Worm (Caenorhabditis elegans) whole organism, L2 larva: ENCODE results near the gene dtmk-1.
"Not testable (repeated sequence)": the region's sequence is repeated elsewhere in the genome, so short reads cannot be mapped to it uniquely, and the experiment has no call there.

ENCODE experiments used
- C34F6.9 ChIP-seq: fragments of 150-350 bp; optimal IDR thresholded peaks from 2 replicates; lab custom pipeline; 2014; ENCODE audit warnings: missing biosample characterization, missing genetic modification characterization
- F13H6.1 ChIP-seq: sonication (generic microtip); optimal IDR thresholded peaks from 2 replicates; lab custom pipeline; 2016; ENCODE audit warnings: missing genetic modification characterization, missing compliant biosample characterization
- Y55F3AM.14 ChIP-seq: fragments of 200-800 bp; sonication (Bioruptor generic); optimal IDR thresholded peaks from 2 replicates; lab custom pipeline; 2018; ENCODE audit warnings: mild to moderate bottlenecking, missing genetic modification characterization, missing compliant biosample characterization
- alr-1 ChIP-seq: fragments of 150-350 bp; optimal IDR thresholded peaks from 2 replicates; lab custom pipeline; 2014; ENCODE audit warnings: missing biosample characterization, missing genetic modification characterization
- aly-2 ChIP-seq: fragments of 150-350 bp; optimal IDR thresholded peaks from 2 replicates; lab custom pipeline; 2014; ENCODE audit warnings: missing biosample characterization, missing genetic modification characterization
- ama-1 ChIP-seq: fragments of 150-350 bp; optimal IDR thresholded peaks from 2 replicates; lab custom pipeline; 2018; ENCODE audit warnings: inconsistent platforms
- ceh-82 ChIP-seq: fragments of 150-350 bp; optimal IDR thresholded peaks from 2 replicates; lab custom pipeline; 2014; ENCODE audit warnings: missing biosample characterization, missing genetic modification characterization
- crh-2 ChIP-seq: sonication (generic microtip); optimal IDR thresholded peaks from 2 replicates; lab custom pipeline; 2017; ENCODE audit warnings: missing biosample characterization, missing genetic modification characterization
- dmd-4 ChIP-seq: sonication (generic microtip); optimal IDR thresholded peaks from 2 replicates; lab custom pipeline; 2017; ENCODE audit warnings: missing biosample characterization, missing genetic modification characterization
- egl-27 ChIP-seq: sonication (generic microtip); optimal IDR thresholded peaks from 3 replicates; lab custom pipeline; 2017; ENCODE audit warnings: missing biosample characterization, missing genetic modification reagents, missing genetic modification characterization
- elt-3 ChIP-seq: sonication (generic microtip); optimal IDR thresholded peaks from 2 replicates; lab custom pipeline; 2017; ENCODE audit warnings: missing biosample characterization, missing genetic modification characterization
- fos-1 ChIP-seq: fragments of 150-350 bp; optimal IDR thresholded peaks from 2 replicates; lab custom pipeline; 2014; ENCODE audit warnings: missing biosample characterization, missing genetic modification characterization
- gmeb-1 ChIP-seq: fragments of 150-350 bp; optimal IDR thresholded peaks from 2 replicates; lab custom pipeline; 2014; ENCODE audit warnings: missing biosample characterization, missing genetic modification characterization
- lin-13 ChIP-seq: fragments of 150-350 bp; optimal IDR thresholded peaks from 2 replicates; lab custom pipeline; 2014; ENCODE audit warnings: missing biosample characterization, missing genetic modification reagents, missing genetic modification characterization
- lin-39 ChIP-seq: fragments of 150-350 bp; optimal IDR thresholded peaks from 2 replicates; lab custom pipeline; 2014; ENCODE audit warnings: missing biosample characterization, missing genetic modification reagents, missing genetic modification characterization
- lsy-2 ChIP-seq, 2 experiments: fragments of 150-350 bp in 1 of 2; sonication (generic microtip) in 1 of 2; optimal IDR thresholded peaks; 2 replicates each; lab custom pipeline; 2014 to 2017; ENCODE audit warnings: missing biosample characterization in 2 of 2, missing genetic modification characterization in 2 of 2
- mdl-1 ChIP-seq, 2 experiments: fragments of 150-350 bp in 1 of 2; sonication (generic microtip) in 1 of 2; optimal IDR thresholded peaks; 2 replicates each; lab custom pipeline; 2017; ENCODE audit warnings: missing biosample characterization in 2 of 2, missing genetic modification characterization in 2 of 2
- nhr-12 ChIP-seq: fragments of 150-350 bp; optimal IDR thresholded peaks from 2 replicates; lab custom pipeline; 2014; ENCODE audit warnings: missing biosample characterization, missing genetic modification characterization
- nhr-129 ChIP-seq: fragments of 150-350 bp; optimal IDR thresholded peaks from 2 replicates; lab custom pipeline; 2014; ENCODE audit warnings: missing biosample characterization, missing genetic modification characterization
- nhr-21 ChIP-seq: fragments of 150-350 bp; optimal IDR thresholded peaks from 2 replicates; lab custom pipeline; 2014; ENCODE audit warnings: missing biosample characterization, missing genetic modification characterization
- nhr-23 ChIP-seq: fragments of 150-350 bp; optimal IDR thresholded peaks from 2 replicates; lab custom pipeline; 2014; ENCODE audit warnings: missing biosample characterization, missing genetic modification reagents, missing genetic modification characterization
- nhr-237 ChIP-seq: fragments of 150-350 bp; optimal IDR thresholded peaks from 2 replicates; lab custom pipeline; 2014; ENCODE audit warnings: missing biosample characterization, missing genetic modification characterization
- nhr-25 ChIP-seq: fragments of 150-350 bp; sonication (generic microtip); optimal IDR thresholded peaks from 3 replicates; lab custom pipeline; 2014; ENCODE audit warnings: missing biosample characterization, missing genetic modification characterization
- nhr-6 ChIP-seq: fragments of 150-350 bp; optimal IDR thresholded peaks from 2 replicates; lab custom pipeline; 2014; ENCODE audit warnings: missing biosample characterization, missing genetic modification characterization
- nhr-77 ChIP-seq: fragments of 150-350 bp; optimal IDR thresholded peaks from 2 replicates; lab custom pipeline; 2014; ENCODE audit warnings: missing biosample characterization, missing genetic modification characterization
- sem-4 ChIP-seq: fragments of 150-350 bp; optimal IDR thresholded peaks from 2 replicates; lab custom pipeline; 2014; ENCODE audit warnings: missing biosample characterization, missing genetic modification reagents, missing genetic modification characterization
- sma-9 ChIP-seq, 2 experiments: fragments of 150-350 bp in 1 of 2; sonication (generic microtip) in 1 of 2; optimal IDR thresholded peaks; 2 replicates each; lab custom pipeline; 2014 to 2016; ENCODE audit warnings: missing genetic modification characterization in 2 of 2, mild to moderate bottlenecking in 1 of 2, missing biosample characterization in 1 of 2, missing compliant biosample characterization in 1 of 2, missing genetic modification reagents in 1 of 2, moderate library complexity in 1 of 2
- snpc-4 ChIP-seq: fragments of 150-350 bp; optimal IDR thresholded peaks from 2 replicates; lab custom pipeline; 2014; ENCODE audit warnings: missing biosample characterization, missing genetic modification characterization
- unc-39 ChIP-seq: fragments of 150-350 bp; optimal IDR thresholded peaks from 2 replicates; lab custom pipeline; 2014; ENCODE audit warnings: missing biosample characterization, missing genetic modification characterization
- unc-62 ChIP-seq: fragments of 150-350 bp; optimal IDR thresholded peaks from 2 replicates; lab custom pipeline; 2014; ENCODE audit warnings: missing biosample characterization, missing genetic modification reagents, missing genetic modification characterization
- ztf-1 ChIP-seq: fragments of 200-800 bp; sonication (Bioruptor generic); conservative IDR thresholded peaks from 2 replicates; pipeline ENCODE4 v1.3.6; 2022; ENCODE audit warnings: missing genetic modification characterization, missing compliant biosample characterization
- ztf-4 ChIP-seq: fragments of 150-350 bp; optimal IDR thresholded peaks from 2 replicates; lab custom pipeline; 2014; ENCODE audit warnings: missing biosample characterization, missing genetic modification characterization

Gene dtmk-1

DNA sequence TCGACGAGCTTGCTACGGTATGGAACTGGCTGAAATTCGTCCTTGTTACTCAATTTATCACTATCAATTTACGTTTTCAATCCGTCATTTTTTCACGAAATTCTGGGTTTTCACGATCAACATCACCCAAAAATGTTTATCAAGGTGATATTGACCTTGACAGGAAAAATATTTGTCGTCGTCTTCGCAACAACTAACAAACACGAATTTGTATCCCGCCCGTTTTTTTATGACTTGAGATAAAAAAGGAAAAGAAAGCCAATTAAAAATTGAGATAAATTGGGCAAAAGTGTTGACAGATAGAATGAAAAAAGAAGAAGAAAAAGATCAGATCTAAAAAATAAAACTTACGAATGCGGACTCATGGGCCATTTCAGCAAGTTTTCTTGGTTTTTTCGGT, 44.0 kb upstream of the dtmk-1 start:
- TF ChIP-seq unc-39 (tag; lab: Kevin White, UChicago) (no peak), lsy-2 (tag; optimal IDR thresholded peaks at IDR 0.05; lab: Kevin White, UChicago) (no peak), nhr-25 (tag; lab: Kevin White, UChicago) (peak; percentile 70)

DNA sequence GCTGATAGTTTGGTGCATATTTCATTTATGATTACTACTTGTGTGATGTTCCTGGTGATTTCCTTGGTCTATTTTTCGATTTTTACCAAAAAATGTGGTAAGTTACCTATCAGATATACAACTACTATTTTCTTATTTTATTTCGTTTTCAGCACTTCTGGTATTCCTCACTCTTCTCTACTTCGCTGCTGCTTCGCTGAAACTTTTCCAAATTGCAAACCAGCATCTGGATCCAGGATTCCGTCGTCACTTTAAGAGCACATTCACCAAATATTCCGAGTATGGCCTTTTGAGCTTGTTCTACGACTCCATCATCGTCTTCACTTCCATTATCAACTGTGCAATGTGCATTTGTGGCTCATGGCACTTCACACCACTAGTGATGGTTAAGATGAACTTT, 41.7 kb upstream of the dtmk-1 start:
- TF ChIP-seq gmeb-1 (tag; lab: Kevin White, UChicago) (no peak), dmd-4 (tag; lab: Kevin White, UChicago) (no peak), C34F6.9 (tag; lab: Kevin White, UChicago) (no peak), nhr-77 (no peak), fos-1 (tag; lab: Kevin White, UChicago) (no peak), ztf-4 (tag; lab: Kevin White, UChicago) (no peak), mdl-1 (tag; optimal IDR thresholded peaks at IDR 0.05; lab: Kevin White, UChicago) (no peak), ztf-1 (no peak), lsy-2 (tag; optimal IDR thresholded peaks at IDR 0.05; lab: Kevin White, UChicago) (no peak), F13H6.1 (tag; lab: Kevin White, UChicago) (no peak), crh-2 (tag; lab: Kevin White, UChicago) (no peak), alr-1 (tag; lab: Kevin White, UChicago) (no peak), nhr-25 (tag; lab: Kevin White, UChicago) (no peak), snpc-4 (tag; lab: Kevin White, UChicago) (no peak), nhr-6 (tag; lab: Kevin White, UChicago) (no peak), sem-4 (tag; lab: Kevin White, UChicago) (no peak)

DNA sequence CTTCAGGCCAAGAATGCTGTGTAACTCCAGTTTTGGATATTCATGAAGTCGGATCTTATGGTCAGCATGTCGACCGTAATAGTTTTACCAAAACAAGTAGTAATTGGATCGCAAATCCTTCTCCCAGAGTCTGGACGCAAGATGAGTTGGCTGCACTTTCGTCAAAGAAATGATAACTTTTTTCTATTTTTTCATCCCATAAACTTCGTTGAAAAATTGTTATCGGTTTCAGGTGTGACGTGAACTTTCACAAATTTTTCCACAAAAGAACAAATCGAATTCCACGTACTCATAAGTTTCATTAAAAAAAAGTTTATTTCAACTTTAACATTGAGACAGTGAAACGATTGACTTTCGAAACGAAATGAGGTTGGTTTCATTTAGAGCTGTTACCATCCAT, 41.0 kb upstream of the dtmk-1 start, which contains the start of gene ZK892.5:
ZK892.5 (plus strand) TSS at position 301 of the 400 bp plus-strand sequence.
- TF ChIP-seq nhr-6 (tag; lab: Kevin White, UChicago) (no peak), Y55F3AM.14 (no peak)

DNA sequence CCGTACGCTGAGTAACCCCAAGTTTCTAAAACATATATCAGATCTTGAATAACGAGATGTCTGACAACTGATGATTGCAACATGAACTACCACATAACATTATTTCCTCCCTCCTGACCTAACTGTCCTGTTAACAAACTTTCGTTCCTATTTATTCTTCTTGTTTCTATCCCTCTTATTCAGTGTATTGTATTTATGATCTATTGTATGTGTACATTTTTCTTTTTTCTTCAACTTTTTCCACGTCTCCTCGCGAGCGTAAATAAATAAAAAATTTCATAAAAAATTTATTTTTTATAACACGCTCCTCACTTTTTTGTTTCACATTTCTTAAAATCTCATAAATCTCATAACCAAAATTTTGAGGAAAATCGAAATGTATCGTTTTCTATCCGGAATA, 39.4 kb upstream of the dtmk-1 start, which contains the start of gene ZK892.4:
ZK892.4 (plus strand) TSS at position 301 of the 400 bp plus-strand sequence.
- TF ChIP-seq nhr-237 (tag; lab: Kevin White, UChicago); lin-39 (tag; lab: Kevin White, UChicago); elt-3: not testable (repeated sequence)

DNA sequence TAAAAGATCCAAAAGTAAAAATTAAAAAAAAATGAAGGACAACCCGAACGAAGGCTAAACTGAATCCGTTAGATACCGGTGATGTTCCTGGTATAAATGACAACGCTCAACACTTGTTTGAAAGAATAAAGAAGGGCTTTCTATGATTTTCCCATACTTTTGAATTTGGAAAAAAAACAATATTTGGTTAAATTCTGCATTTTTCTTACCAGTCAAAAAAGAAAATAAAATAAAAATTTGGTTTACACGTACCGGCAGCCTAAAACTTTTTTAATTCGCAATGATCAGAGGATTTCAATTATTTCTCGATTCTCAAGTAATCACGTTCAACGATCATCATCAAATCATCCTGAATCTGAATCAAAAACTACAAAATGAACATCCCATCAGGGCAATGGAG, 34.6 kb upstream of the dtmk-1 start, which contains the start of gene ZK892.3:
ZK892.3 (plus strand) TSS at position 301 of the 400 bp plus-strand sequence.
- TF ChIP-seq unc-39 (tag; lab: Kevin White, UChicago) (no peak), unc-62 (no peak), lin-13 (GFP tag; lab: Kevin White, UChicago) (no peak), nhr-12 (tag; lab: Kevin White, UChicago) (no peak), ama-1 (no peak), crh-2 (tag; lab: Kevin White, UChicago) (no peak), aly-2 (tag; lab: Kevin White, UChicago) (no peak)

DNA sequence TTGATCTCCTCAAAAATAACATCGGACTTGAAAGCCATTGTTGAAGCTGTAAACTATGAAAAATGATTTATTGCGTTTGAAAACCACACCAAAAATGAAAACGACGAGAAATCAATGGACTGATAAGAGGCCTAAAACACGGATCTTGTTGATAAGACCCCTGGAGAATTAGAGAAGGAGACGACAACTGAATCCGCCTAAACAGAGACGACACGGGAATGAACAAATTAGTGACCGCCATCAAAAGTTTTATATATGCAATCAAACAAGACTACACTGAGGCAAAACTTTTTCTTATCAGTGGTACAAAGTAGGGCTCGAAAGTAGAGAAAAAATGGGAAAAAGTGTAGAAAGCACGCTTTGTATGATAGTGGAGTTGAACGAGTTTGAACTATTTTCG, 34.2 kb upstream of the dtmk-1 start, which contains the start of gene nlt-1:
nlt-1 (minus strand) TSS at position 78 of the 400 bp plus-strand sequence.
- TF ChIP-seq gmeb-1 (tag; lab: Kevin White, UChicago) (peak; percentile 60), fos-1 (tag; lab: Kevin White, UChicago) (peak; percentile 88), ceh-82 (tag; lab: Kevin White, UChicago) (no peak), lin-13 (GFP tag; lab: Kevin White, UChicago) (no peak), nhr-23 (tag; lab: Kevin White, UChicago) (no peak), crh-2 (tag; lab: Kevin White, UChicago) (peak; percentile 46), nhr-77 (no peak), aly-2 (tag; lab: Kevin White, UChicago) (no peak), sma-9 (GFP tag; optimal IDR thresholded peaks at IDR 0.05; lab: Kevin White, UChicago) (peak; percentile 40), sma-9 (tag; optimal IDR thresholded peaks at IDR 0.05; lab: Kevin White, UChicago) (no peak), lsy-2 (tag; optimal IDR thresholded peaks at IDR 0.05; lab: Kevin White, UChicago) (no peak), snpc-4 (tag; lab: Kevin White, UChicago) (no peak), nhr-129 (tag; lab: Kevin White, UChicago) (no peak), nhr-21 (tag; lab: Kevin White, UChicago) (no peak), lin-39 (tag; lab: Kevin White, UChicago) (no peak), egl-27 (tag; lab: Kevin White, UChicago) (peak; percentile 5), F13H6.1 (tag; lab: Kevin White, UChicago) (peak; percentile 58)
